Worm (Caenorhabditis elegans) whole organism, L4/young adult: ENCODE results near the gene F09B9.5.

Experiments
- W03F9.2 ChIP-seq: fragments of 150-350 bp; optimal IDR thresholded peaks from 2 replicates; lab custom pipeline; 2014; ENCODE audit warnings: missing biosample characterization, missing genetic modification characterization
- him-1 ChIP-seq: sonication (generic microtip); optimal IDR thresholded peaks from 2 replicates; lab custom pipeline; 2016; ENCODE audit warnings: missing genotype, missing genetic modification reagents, missing genetic modification characterization, missing compliant biosample characterization

DNA sequence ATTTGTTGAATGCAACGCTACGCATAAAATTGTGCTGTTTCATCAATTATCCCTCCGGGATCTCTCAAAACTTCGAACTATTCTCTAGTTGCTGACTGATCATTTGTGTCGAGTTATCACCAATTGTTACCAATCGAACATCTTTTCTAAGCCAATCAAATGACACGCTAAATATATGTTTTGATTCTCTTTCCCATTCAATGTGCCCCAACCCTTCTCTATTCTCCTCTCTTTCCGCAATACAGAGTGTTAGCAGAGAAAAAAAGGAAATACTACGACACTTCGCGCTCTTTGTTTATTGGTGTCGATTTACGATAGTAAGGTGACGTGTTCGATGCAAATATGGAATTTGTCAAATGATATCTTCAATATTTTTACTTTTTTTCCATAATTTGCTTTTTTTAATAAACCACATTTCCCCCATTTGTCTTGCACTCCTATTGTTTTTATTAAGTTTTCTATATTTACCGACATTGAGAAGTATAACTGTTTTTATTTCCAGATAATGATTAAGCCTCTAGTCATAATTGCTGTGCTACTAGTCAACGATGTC lies 42.7 kb downstream of the F09B9.5 start, which contains the start of gene nucb-1:
- TF ChIP-seq him-1 (tag; lab: Kevin White, UChicago) (no peak), W03F9.2 (tag; lab: Kevin White, UChicago) (peak; percentile 40)
